Worm (Caenorhabditis elegans) whole organism, L2 larva: ENCODE results near the gene B0238.9.

ENCODE experiments used
- C34F6.9 ChIP-seq: fragments of 150-350 bp; optimal IDR thresholded peaks from 2 replicates; lab custom pipeline; 2014; ENCODE audit warnings: missing biosample characterization, missing genetic modification characterization
- F13H6.1 ChIP-seq: sonication (generic microtip); optimal IDR thresholded peaks from 2 replicates; lab custom pipeline; 2016; ENCODE audit warnings: missing genetic modification characterization, missing compliant biosample characterization
- R02D3.7 ChIP-seq: fragments of 150-350 bp; optimal IDR thresholded peaks from 2 replicates; lab custom pipeline; 2014; ENCODE audit warnings: missing biosample characterization, missing genetic modification characterization
- Y55F3AM.14 ChIP-seq: fragments of 200-800 bp; sonication (Bioruptor generic); optimal IDR thresholded peaks from 2 replicates; lab custom pipeline; 2018; ENCODE audit warnings: mild to moderate bottlenecking, missing genetic modification characterization, missing compliant biosample characterization
- alr-1 ChIP-seq: fragments of 150-350 bp; optimal IDR thresholded peaks from 2 replicates; lab custom pipeline; 2014; ENCODE audit warnings: missing biosample characterization, missing genetic modification characterization
- aly-2 ChIP-seq: fragments of 150-350 bp; optimal IDR thresholded peaks from 2 replicates; lab custom pipeline; 2014; ENCODE audit warnings: missing biosample characterization, missing genetic modification characterization
- ama-1 ChIP-seq: fragments of 150-350 bp; optimal IDR thresholded peaks from 2 replicates; lab custom pipeline; 2018; ENCODE audit warnings: inconsistent platforms
- blmp-1 ChIP-seq: sonication (generic microtip); optimal IDR thresholded peaks from 2 replicates; lab custom pipeline; 2017; ENCODE audit warnings: missing genetic modification characterization, mild to moderate bottlenecking, missing compliant biosample characterization, antibody characterized with exemption, moderate library complexity; ENCODE audit not compliant: insufficient read depth
- ceh-82 ChIP-seq: fragments of 150-350 bp; optimal IDR thresholded peaks from 2 replicates; lab custom pipeline; 2014; ENCODE audit warnings: missing biosample characterization, missing genetic modification characterization
- crh-2 ChIP-seq: sonication (generic microtip); optimal IDR thresholded peaks from 2 replicates; lab custom pipeline; 2017; ENCODE audit warnings: missing biosample characterization, missing genetic modification characterization
- egl-27 ChIP-seq: sonication (generic microtip); optimal IDR thresholded peaks from 3 replicates; lab custom pipeline; 2017; ENCODE audit warnings: missing biosample characterization, missing genetic modification reagents, missing genetic modification characterization
- elt-1 ChIP-seq: fragments of 150-350 bp; optimal IDR thresholded peaks from 2 replicates; lab custom pipeline; 2014; ENCODE audit warnings: missing biosample characterization, missing genetic modification characterization
- elt-3 ChIP-seq: sonication (generic microtip); optimal IDR thresholded peaks from 2 replicates; lab custom pipeline; 2017; ENCODE audit warnings: missing biosample characterization, missing genetic modification characterization
- fos-1 ChIP-seq: fragments of 150-350 bp; optimal IDR thresholded peaks from 2 replicates; lab custom pipeline; 2014; ENCODE audit warnings: missing biosample characterization, missing genetic modification characterization
- lin-11 ChIP-seq: fragments of 150-350 bp; sonication (generic microtip); optimal IDR thresholded peaks from 2 replicates; lab custom pipeline; 2014; ENCODE audit warnings: missing biosample characterization, missing genetic modification characterization, inconsistent platforms, mixed read lengths
- lin-13 ChIP-seq: fragments of 150-350 bp; optimal IDR thresholded peaks from 2 replicates; lab custom pipeline; 2014; ENCODE audit warnings: missing biosample characterization, missing genetic modification reagents, missing genetic modification characterization
- lin-39 ChIP-seq: fragments of 150-350 bp; optimal IDR thresholded peaks from 2 replicates; lab custom pipeline; 2014; ENCODE audit warnings: missing biosample characterization, missing genetic modification reagents, missing genetic modification characterization
- lsy-2 ChIP-seq, 2 experiments: fragments of 150-350 bp in 1 of 2; sonication (generic microtip) in 1 of 2; optimal IDR thresholded peaks; 2 replicates each; lab custom pipeline; 2014 to 2017; ENCODE audit warnings: missing biosample characterization in 2 of 2, missing genetic modification characterization in 2 of 2
- mab-5 ChIP-seq: fragments of 150-350 bp; optimal IDR thresholded peaks from 2 replicates; lab custom pipeline; 2014; ENCODE audit warnings: missing biosample characterization, missing genetic modification characterization
- mbf-1 ChIP-seq: sonication (generic microtip); optimal IDR thresholded peaks from 2 replicates; lab custom pipeline; 2017; ENCODE audit warnings: missing biosample characterization, missing genetic modification characterization
- mdl-1 ChIP-seq, 2 experiments: fragments of 150-350 bp in 1 of 2; sonication (generic microtip) in 1 of 2; optimal IDR thresholded peaks; 2 replicates each; lab custom pipeline; 2017; ENCODE audit warnings: missing biosample characterization in 2 of 2, missing genetic modification characterization in 2 of 2
- nhr-10 ChIP-seq: sonication (generic microtip); optimal IDR thresholded peaks from 2 replicates; lab custom pipeline; 2017; ENCODE audit warnings: missing biosample characterization, missing genetic modification characterization
- nhr-12 ChIP-seq: fragments of 150-350 bp; optimal IDR thresholded peaks from 2 replicates; lab custom pipeline; 2014; ENCODE audit warnings: missing biosample characterization, missing genetic modification characterization
- nhr-129 ChIP-seq: fragments of 150-350 bp; optimal IDR thresholded peaks from 2 replicates; lab custom pipeline; 2014; ENCODE audit warnings: missing biosample characterization, missing genetic modification characterization
- nhr-21 ChIP-seq: fragments of 150-350 bp; optimal IDR thresholded peaks from 2 replicates; lab custom pipeline; 2014; ENCODE audit warnings: missing biosample characterization, missing genetic modification characterization
- nhr-23 ChIP-seq: fragments of 150-350 bp; optimal IDR thresholded peaks from 2 replicates; lab custom pipeline; 2014; ENCODE audit warnings: missing biosample characterization, missing genetic modification reagents, missing genetic modification characterization
- nhr-237 ChIP-seq: fragments of 150-350 bp; optimal IDR thresholded peaks from 2 replicates; lab custom pipeline; 2014; ENCODE audit warnings: missing biosample characterization, missing genetic modification characterization
- nhr-25 ChIP-seq: fragments of 150-350 bp; sonication (generic microtip); optimal IDR thresholded peaks from 3 replicates; lab custom pipeline; 2014; ENCODE audit warnings: missing biosample characterization, missing genetic modification characterization
- nhr-6 ChIP-seq: fragments of 150-350 bp; optimal IDR thresholded peaks from 2 replicates; lab custom pipeline; 2014; ENCODE audit warnings: missing biosample characterization, missing genetic modification characterization
- sem-4 ChIP-seq: fragments of 150-350 bp; optimal IDR thresholded peaks from 2 replicates; lab custom pipeline; 2014; ENCODE audit warnings: missing biosample characterization, missing genetic modification reagents, missing genetic modification characterization
- sma-3 ChIP-seq: sonication (generic microtip); optimal IDR thresholded peaks from 2 replicates; lab custom pipeline; 2016; ENCODE audit warnings: missing genetic modification reagents, missing genetic modification characterization, missing compliant biosample characterization
- sma-9 ChIP-seq, 2 experiments: fragments of 150-350 bp in 1 of 2; sonication (generic microtip) in 1 of 2; optimal IDR thresholded peaks; 2 replicates each; lab custom pipeline; 2014 to 2016; ENCODE audit warnings: missing genetic modification characterization in 2 of 2, mild to moderate bottlenecking in 1 of 2, missing biosample characterization in 1 of 2, missing compliant biosample characterization in 1 of 2, missing genetic modification reagents in 1 of 2, moderate library complexity in 1 of 2
- snpc-4 ChIP-seq: fragments of 150-350 bp; optimal IDR thresholded peaks from 2 replicates; lab custom pipeline; 2014; ENCODE audit warnings: missing biosample characterization, missing genetic modification characterization
- unc-39 ChIP-seq: fragments of 150-350 bp; optimal IDR thresholded peaks from 2 replicates; lab custom pipeline; 2014; ENCODE audit warnings: missing biosample characterization, missing genetic modification characterization
- unc-55 ChIP-seq: fragments of 150-350 bp; sonication (generic microtip); optimal IDR thresholded peaks from 3 replicates; lab custom pipeline; 2014; ENCODE audit warnings: missing biosample characterization, missing genetic modification reagents, missing genetic modification characterization
- unc-62 ChIP-seq: fragments of 150-350 bp; optimal IDR thresholded peaks from 2 replicates; lab custom pipeline; 2014; ENCODE audit warnings: missing biosample characterization, missing genetic modification reagents, missing genetic modification characterization
- ztf-1 ChIP-seq: fragments of 200-800 bp; sonication (Bioruptor generic); conservative IDR thresholded peaks from 2 replicates; pipeline ENCODE4 v1.3.6; 2022; ENCODE audit warnings: missing genetic modification characterization, missing compliant biosample characterization
- ztf-11 ChIP-seq: sonication (generic microtip); optimal IDR thresholded peaks from 2 replicates; lab custom pipeline; 2017; ENCODE audit warnings: missing biosample characterization, missing genetic modification characterization
- ztf-4 ChIP-seq: fragments of 150-350 bp; optimal IDR thresholded peaks from 2 replicates; lab custom pipeline; 2014; ENCODE audit warnings: missing biosample characterization, missing genetic modification characterization

The B0238.9 gene

DNA sequence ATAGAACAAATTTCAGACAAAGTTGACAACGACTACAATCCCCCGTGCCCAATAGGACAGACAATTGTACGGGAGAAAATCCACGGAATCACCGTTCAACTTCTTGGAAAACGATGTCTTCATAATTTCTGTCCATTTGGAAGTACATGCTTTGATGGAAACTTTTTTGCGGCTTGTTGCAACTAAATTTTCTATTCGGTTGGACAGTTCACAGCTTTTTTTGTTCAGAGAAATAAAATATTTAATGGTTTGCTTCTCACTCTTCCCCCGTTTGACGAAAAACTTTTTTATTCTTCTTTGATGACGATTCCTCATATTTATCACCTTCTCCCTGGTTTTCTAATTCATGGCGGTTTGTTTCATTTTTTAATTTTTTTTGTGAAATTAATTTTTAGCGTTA lies 36.2 kb upstream of the B0238.9 start, which contains the start of gene C10G8.2:
C10G8.2 (plus strand) TSS at position 301 of the 400 bp plus-strand sequence.
- TF ChIP-seq sma-9 (GFP tag; optimal IDR thresholded peaks at IDR 0.05; lab: Kevin White, UChicago) (no peak), sma-9 (tag; optimal IDR thresholded peaks at IDR 0.05; lab: Kevin White, UChicago) (no peak), lin-11 (no peak), sma-3 (no peak), lsy-2 (tag; optimal IDR thresholded peaks at IDR 0.05; lab: Kevin White, UChicago) (no peak), ceh-82 (tag; lab: Kevin White, UChicago) (no peak), fos-1 (no peak), ztf-4 (tag; lab: Kevin White, UChicago) (no peak), nhr-23 (no peak), aly-2 (no peak), ama-1 (lab: Kevin White, UChicago) (no peak), nhr-237 (no peak), mab-5 (tag; lab: Kevin White, UChicago) (no peak), R02D3.7 (tag; lab: Kevin White, UChicago) (no peak), nhr-25 (tag; lab: Kevin White, UChicago) (no peak), blmp-1 (tag; lab: Kevin White, UChicago) (no peak), nhr-21 (tag; lab: Kevin White, UChicago) (no peak), unc-55 (GFP tag; lab: Kevin White, UChicago) (no peak)

DNA sequence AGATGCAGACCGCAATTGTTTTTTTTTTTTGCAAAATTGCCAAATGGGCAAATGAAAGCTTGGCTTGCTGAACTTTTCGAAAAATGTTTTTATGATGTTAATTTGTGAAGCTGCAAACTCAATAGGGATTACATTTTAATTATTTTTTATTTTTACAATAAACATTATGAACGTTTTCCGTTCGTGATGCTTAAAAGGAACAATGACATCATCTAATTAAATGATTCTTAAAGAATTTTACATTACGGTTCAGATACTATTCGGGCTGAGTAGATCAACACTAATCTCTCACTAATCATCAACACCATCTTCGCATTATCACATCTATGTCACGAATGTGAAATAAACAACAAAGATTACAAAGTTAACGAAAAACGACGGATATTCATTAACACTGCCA lies 34.6 kb upstream of the B0238.9 start, which contains the start of gene C10G8.3:
C10G8.3 (plus strand) TSS at position 301 of the 400 bp plus-strand sequence.
- TF ChIP-seq nhr-10 (tag; lab: Kevin White, UChicago) (no peak), nhr-6 (tag; lab: Kevin White, UChicago) (no peak), unc-39 (tag; lab: Kevin White, UChicago) (no peak), Y55F3AM.14 (GFP tag; lab: Kevin White, UChicago) (no peak), egl-27 (tag; lab: Kevin White, UChicago) (no peak), aly-2 (no peak), elt-1 (tag; lab: Kevin White, UChicago) (no peak), unc-62 (GFP tag; lab: Kevin White, UChicago) (no peak), sem-4 (tag; lab: Kevin White, UChicago) (no peak), alr-1 (no peak), C34F6.9 (tag; lab: Kevin White, UChicago) (no peak), sma-9 (GFP tag; optimal IDR thresholded peaks at IDR 0.05; lab: Kevin White, UChicago) (no peak), sma-9 (tag; optimal IDR thresholded peaks at IDR 0.05; lab: Kevin White, UChicago) (no peak), F13H6.1 (tag; lab: Kevin White, UChicago) (no peak), nhr-23 (no peak), crh-2 (tag; lab: Kevin White, UChicago) (no peak), nhr-21 (tag; lab: Kevin White, UChicago) (no peak), lin-13 (GFP tag; lab: Kevin White, UChicago) (no peak), mdl-1 (tag; optimal IDR thresholded peaks at IDR 0.05; lab: Kevin White, UChicago) (no peak), nhr-129 (tag; lab: Kevin White, UChicago) (no peak)

DNA sequence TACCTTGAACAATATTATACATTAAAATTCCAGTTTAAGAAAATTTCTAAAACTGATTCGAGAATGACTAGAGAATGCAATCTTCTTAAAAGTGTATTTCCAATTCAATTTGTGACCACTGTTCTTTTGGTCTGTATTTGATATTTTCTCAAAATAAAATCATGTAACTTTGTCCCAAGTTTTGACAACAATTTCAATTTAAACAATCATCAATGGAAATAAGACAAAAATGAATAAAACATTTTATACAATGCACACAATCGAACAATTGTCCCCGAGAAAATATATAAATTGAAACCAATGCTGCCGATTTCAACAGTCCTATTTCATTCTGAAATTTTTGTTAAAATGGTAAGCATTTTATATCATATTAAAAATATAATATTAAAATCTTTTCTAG lies 33.7 kb upstream of the B0238.9 start, which contains the start of gene C10G8.4:
C10G8.4 (plus strand) TSS at position 301 of the 400 bp plus-strand sequence.
- TF ChIP-seq ztf-1 (no peak), elt-3 (tag; lab: Kevin White, UChicago) (no peak), crh-2 (tag; lab: Kevin White, UChicago) (no peak), alr-1 (no peak), egl-27 (tag; lab: Kevin White, UChicago) (no peak), nhr-12 (tag; lab: Kevin White, UChicago) (no peak), ztf-4 (tag; lab: Kevin White, UChicago) (no peak), ztf-11 (tag; lab: Kevin White, UChicago) (no peak), nhr-10 (tag; lab: Kevin White, UChicago) (no peak), snpc-4 (tag; lab: Kevin White, UChicago) (no peak), ama-1 (lab: Kevin White, UChicago) (no peak), mbf-1 (tag; lab: Kevin White, UChicago) (no peak), mab-5 (tag; lab: Kevin White, UChicago) (no peak), lin-39 (tag; lab: Kevin White, UChicago) (no peak), unc-39 (tag; lab: Kevin White, UChicago) (no peak), nhr-21 (tag; lab: Kevin White, UChicago) (no peak), ceh-82 (tag; lab: Kevin White, UChicago) (no peak), sem-4 (tag; lab: Kevin White, UChicago) (no peak), lin-11 (no peak)
